Fruit fly (Drosophila melanogaster) whole organism, embryonic: ENCODE results near the gene zye.

Source experiments
- Aef1 ChIP-seq: fragments of 200-800 bp; sonication (Bioruptor generic); IDR thresholded peaks from 3 replicates; pipeline ENCODE4 v1.3.6; 2022; ENCODE audit warnings: missing biosample characterization, missing genetic modification characterization
- CG10959 ChIP-seq: fragments of 200-800 bp; sonication (Bioruptor generic); IDR thresholded peaks from 2 replicates; pipeline ENCODE4 v1.3.6; 2022; ENCODE audit warnings: missing biosample characterization, missing genetic modification characterization
- CG11696 ChIP-seq: fragments of 200-800 bp; sonication (Bioruptor generic); IDR thresholded peaks from 2 replicates; pipeline ENCODE4 v1.3.6; 2022; ENCODE audit warnings: missing biosample characterization, missing genetic modification characterization
- CG1233 ChIP-seq: fragments of 200-800 bp; sonication (Bioruptor generic); optimal IDR thresholded peaks from 4 replicates; lab custom pipeline; 2018; ENCODE audit warnings: missing biosample characterization, mild to moderate bottlenecking, missing genetic modification characterization
- CG14014 ChIP-seq: fragments of 200-800 bp; sonication (Bioruptor generic); IDR thresholded peaks from 2 replicates; pipeline ENCODE4 v1.3.6; 2022; ENCODE audit warnings: missing biosample characterization, missing genetic modification characterization
- CG14441 ChIP-seq: fragments of 200-800 bp; sonication (Bioruptor generic); IDR thresholded peaks from 2 replicates; pipeline ENCODE4 v1.3.6; 2022; ENCODE audit warnings: missing biosample characterization, missing genetic modification characterization
- CG14965 ChIP-seq: fragments of 200-800 bp; sonication (Bioruptor generic); optimal IDR thresholded peaks from 2 replicates; lab custom pipeline; 2016; ENCODE audit warnings: missing biosample characterization, missing genetic modification characterization, borderline replicate concordance
- CG15696 ChIP-seq: fragments of 200-800 bp; sonication (Bioruptor generic); optimal IDR thresholded peaks from 2 replicates; lab custom pipeline; 2019; ENCODE audit warnings: missing biosample characterization, mild to moderate bottlenecking, missing genetic modification characterization, moderate library complexity
- CG16863 ChIP-seq: fragments of 200-800 bp; sonication (Bioruptor generic); optimal IDR thresholded peaks from 3 replicates; lab custom pipeline; 2016; ENCODE audit warnings: missing biosample characterization, missing genetic modification characterization
- CG17829 ChIP-seq: fragments of 200-800 bp; optimal IDR thresholded peaks from 2 replicates; lab custom pipeline; 2019; ENCODE audit warnings: missing biosample characterization, mild to moderate bottlenecking, missing genetic modification characterization, moderate library complexity
- CG1832 ChIP-seq: fragments of 200-800 bp; sonication (Bioruptor generic); optimal IDR thresholded peaks from 2 replicates; lab custom pipeline; 2017; ENCODE audit warnings: missing biosample characterization, mild to moderate bottlenecking, missing genetic modification characterization, inconsistent platforms
- CG2712 ChIP-seq: fragments of 200-800 bp; optimal IDR thresholded peaks from 3 replicates; lab custom pipeline; 2019; ENCODE audit warnings: missing biosample characterization, mild to moderate bottlenecking, missing genetic modification characterization, moderate library complexity
- CG30403 ChIP-seq: fragments of 200-800 bp; sonication (Bioruptor generic); optimal IDR thresholded peaks from 3 replicates; lab custom pipeline; 2016; ENCODE audit warnings: missing biosample characterization, missing genetic modification characterization
- CG4328 ChIP-seq: fragments of 200-800 bp; sonication (Bioruptor generic); optimal IDR thresholded peaks from 3 replicates; lab custom pipeline; 2017; ENCODE audit warnings: missing biosample characterization, missing genetic modification reagents, missing genetic modification characterization
- CG4360 ChIP-seq: fragments of 200-800 bp; sonication (Bioruptor generic); IDR thresholded peaks from 2 replicates; pipeline ENCODE4 v1.3.6; 2022; ENCODE audit warnings: missing biosample characterization, missing genetic modification characterization
- CG5180 ChIP-seq: fragments of 200-800 bp; sonication (Bioruptor generic); optimal IDR thresholded peaks from 3 replicates; lab custom pipeline; 2017; ENCODE audit warnings: missing biosample characterization, missing genetic modification characterization, mild to moderate bottlenecking, moderate library complexity, missing genetic modification reagents
- CG5245 ChIP-seq: fragments of 200-800 bp; sonication (Bioruptor generic); optimal IDR thresholded peaks from 3 replicates; lab custom pipeline; 2016; ENCODE audit warnings: missing biosample characterization, missing genetic modification characterization
- CG6272 ChIP-seq: fragments of 200-800 bp; sonication (Bioruptor generic); IDR thresholded peaks from 2 replicates; pipeline ENCODE4 v1.3.6; 2022; ENCODE audit warnings: missing biosample characterization, missing genetic modification characterization
- CG6765 ChIP-seq: fragments of 200-800 bp; sonication (Bioruptor generic); optimal IDR thresholded peaks from 3 replicates; lab custom pipeline; 2017; ENCODE audit warnings: missing biosample characterization, mild to moderate bottlenecking, missing genetic modification characterization
- CG7786 ChIP-seq: fragments of 200-800 bp; sonication (Bioruptor generic); optimal IDR thresholded peaks from 2 replicates; lab custom pipeline; 2016; ENCODE audit warnings: missing biosample characterization, missing genetic modification characterization
- CG8281 ChIP-seq: fragments of 200-800 bp; sonication (Bioruptor generic); optimal IDR thresholded peaks from 2 replicates; lab custom pipeline; 2018; ENCODE audit warnings: missing biosample characterization, mild to moderate bottlenecking, missing genetic modification characterization, moderate library complexity
- Dbx ChIP-seq: fragments of 200-800 bp; sonication (Bioruptor generic); IDR thresholded peaks from 3 replicates; pipeline ENCODE4 v1.3.6; 2022; ENCODE audit warnings: missing biosample characterization, missing genetic modification characterization
- E2f2 ChIP-seq: fragments of 200-800 bp; sonication (Bioruptor generic); IDR thresholded peaks from 2 replicates; pipeline ENCODE4 v1.3.6; 2022; ENCODE audit warnings: missing biosample characterization, missing genetic modification characterization
- Fer3 ChIP-seq: fragments of 200-800 bp; sonication (Bioruptor generic); optimal IDR thresholded peaks from 2 replicates; lab custom pipeline; 2018; ENCODE audit warnings: missing biosample characterization, mild to moderate bottlenecking, missing genetic modification characterization, moderate library complexity
- HLHmδ ChIP-seq: fragments of 200-800 bp; sonication (Bioruptor generic); optimal IDR thresholded peaks from 2 replicates; lab custom pipeline; 2018; ENCODE audit warnings: missing biosample characterization, mild to moderate bottlenecking, missing genetic modification characterization, moderate library complexity
- HmgD ChIP-seq: fragments of 200-800 bp; sonication (Bioruptor generic); optimal IDR thresholded peaks from 3 replicates; lab custom pipeline; 2016; ENCODE audit warnings: missing biosample characterization, missing genetic modification characterization
- HmgZ ChIP-seq: fragments of 200-800 bp; sonication (Bioruptor generic); optimal IDR thresholded peaks from 2 replicates; lab custom pipeline; 2018; ENCODE audit warnings: missing biosample characterization, mild to moderate bottlenecking, missing genetic modification characterization
- Lpt ChIP-seq: fragments of >200 bp; optimal IDR thresholded peaks from 2 replicates; lab custom pipeline; 2018; ENCODE audit warnings: missing biosample characterization, missing genetic modification characterization
- Mad ChIP-seq: fragments of 200-800 bp; sonication (Bioruptor generic); optimal IDR thresholded peaks from 2 replicates; lab custom pipeline; 2016; ENCODE audit warnings: missing biosample characterization, missing genetic modification characterization
- Med ChIP-seq: fragments of 200-800 bp; sonication (Bioruptor generic); peaks from one replicate; lab custom pipeline; 2016; ENCODE audit warnings: missing biosample characterization, missing genetic modification characterization, mild to moderate bottlenecking, inconsistent platforms, moderate library complexity
- NK7.1 ChIP-seq: fragments of 200-800 bp; sonication (Bioruptor generic); optimal IDR thresholded peaks from 3 replicates; lab custom pipeline; 2016; ENCODE audit warnings: missing biosample characterization, missing genetic modification characterization
- PHDP ChIP-seq: fragments of 200-800 bp; sonication (Bioruptor generic); optimal IDR thresholded peaks from 3 replicates; lab custom pipeline; 2018; ENCODE audit warnings: missing biosample characterization, mild to moderate bottlenecking, missing genetic modification characterization, moderate library complexity
- ac ChIP-seq: fragments of 200-800 bp; sonication (Bioruptor generic); optimal IDR thresholded peaks from 3 replicates; lab custom pipeline; 2017; ENCODE audit warnings: missing biosample characterization, mild to moderate bottlenecking, missing genetic modification characterization
- ase ChIP-seq: fragments of 200-800 bp; sonication (Bioruptor generic); IDR thresholded peaks from 3 replicates; pipeline ENCODE4 v1.3.6; 2022; ENCODE audit warnings: missing biosample characterization, missing genetic modification characterization
- br ChIP-seq: fragments of >200 bp; optimal IDR thresholded peaks from 2 replicates; lab custom pipeline; 2017
- chm ChIP-seq: fragments of 200-800 bp; sonication (Bioruptor generic); IDR thresholded peaks from 2 replicates; pipeline ENCODE4 v1.3.6; 2022; ENCODE audit warnings: missing biosample characterization, missing genetic modification characterization
- croc ChIP-seq: fragments of 200-800 bp; sonication (Bioruptor generic); conservative IDR thresholded peaks from 3 replicates; pipeline ENCODE4 v1.3.6; 2022; ENCODE audit warnings: missing biosample characterization, missing genetic modification characterization
- da ChIP-seq: fragments of 200-800 bp; sonication (Bioruptor generic); optimal IDR thresholded peaks from 2 replicates; lab custom pipeline; 2016; ENCODE audit warnings: missing biosample characterization, missing genetic modification characterization
- danr ChIP-seq: fragments of 200-800 bp; sonication (Bioruptor generic); IDR thresholded peaks from 2 replicates; pipeline ENCODE4 v1.3.6; 2022; ENCODE audit warnings: missing biosample characterization, missing genetic modification characterization
- fu2 ChIP-seq: fragments of 200-800 bp; sonication (Bioruptor generic); optimal IDR thresholded peaks from 2 replicates; lab custom pipeline; 2016; ENCODE audit warnings: missing biosample characterization, missing genetic modification characterization
- gfzf ChIP-seq: fragments of 200-800 bp; sonication (Bioruptor generic); optimal IDR thresholded peaks from 2 replicates; lab custom pipeline; 2016; ENCODE audit warnings: missing biosample characterization, mild to moderate bottlenecking, missing genetic modification characterization, moderate library complexity
- lilli ChIP-seq: fragments of 200-800 bp; sonication (Bioruptor generic); optimal IDR thresholded peaks from 3 replicates; lab custom pipeline; 2016; ENCODE audit warnings: missing biosample characterization, missing genetic modification characterization
- lov ChIP-seq, 2 experiments: fragments of 200-800 bp in 1 of 2; fragments of >200 bp in 1 of 2; sonication (Bioruptor generic) in 1 of 2; IDR thresholded peaks in 1 of 2; optimal IDR thresholded peaks in 1 of 2; 2 replicates in 1 of 2; 3 replicates in 1 of 2; pipeline versions ENCODE4 v1.3.6 to Lab custom; 2017 to 2022; ENCODE audit warnings: missing biosample characterization in 1 of 2, missing genetic modification characterization in 1 of 2
- repo ChIP-seq: fragments of 200-800 bp; sonication (Bioruptor generic); optimal IDR thresholded peaks from 2 replicates; lab custom pipeline; 2016; ENCODE audit warnings: missing biosample characterization, missing genetic modification characterization
- sd ChIP-seq: fragments of 200-800 bp; sonication (Bioruptor generic); optimal IDR thresholded peaks from 3 replicates; lab custom pipeline; 2018; ENCODE audit warnings: missing biosample characterization, mild to moderate bottlenecking, missing genetic modification characterization, moderate library complexity
- sim ChIP-seq: fragments of 200-800 bp; sonication (Bioruptor generic); IDR thresholded peaks from 2 replicates; pipeline ENCODE4 v1.3.6; 2022; ENCODE audit warnings: missing biosample characterization, missing genetic modification characterization
- trem ChIP-seq: fragments of 200-800 bp; optimal IDR thresholded peaks from 3 replicates; lab custom pipeline; 2019; ENCODE audit warnings: missing biosample characterization, mild to moderate bottlenecking, missing genetic modification characterization, moderate library complexity
- twi ChIP-seq: fragments of 200-800 bp; optimal IDR thresholded peaks from 2 replicates; lab custom pipeline; 2019; ENCODE audit warnings: missing biosample characterization, mild to moderate bottlenecking, missing genetic modification characterization, moderate library complexity
- wor ChIP-seq: fragments of 200-800 bp; sonication (Bioruptor generic); IDR thresholded peaks from 2 replicates; pipeline ENCODE4 v1.3.6; 2022; ENCODE audit warnings: missing biosample characterization, missing genetic modification characterization
- zen2 ChIP-seq: fragments of 200-800 bp; sonication (Bioruptor generic); IDR thresholded peaks from 3 replicates; pipeline ENCODE4 v1.3.6; 2022; ENCODE audit warnings: missing biosample characterization, missing genetic modification characterization; ENCODE audit not compliant: partially characterized antibody

The zye gene

DNA sequence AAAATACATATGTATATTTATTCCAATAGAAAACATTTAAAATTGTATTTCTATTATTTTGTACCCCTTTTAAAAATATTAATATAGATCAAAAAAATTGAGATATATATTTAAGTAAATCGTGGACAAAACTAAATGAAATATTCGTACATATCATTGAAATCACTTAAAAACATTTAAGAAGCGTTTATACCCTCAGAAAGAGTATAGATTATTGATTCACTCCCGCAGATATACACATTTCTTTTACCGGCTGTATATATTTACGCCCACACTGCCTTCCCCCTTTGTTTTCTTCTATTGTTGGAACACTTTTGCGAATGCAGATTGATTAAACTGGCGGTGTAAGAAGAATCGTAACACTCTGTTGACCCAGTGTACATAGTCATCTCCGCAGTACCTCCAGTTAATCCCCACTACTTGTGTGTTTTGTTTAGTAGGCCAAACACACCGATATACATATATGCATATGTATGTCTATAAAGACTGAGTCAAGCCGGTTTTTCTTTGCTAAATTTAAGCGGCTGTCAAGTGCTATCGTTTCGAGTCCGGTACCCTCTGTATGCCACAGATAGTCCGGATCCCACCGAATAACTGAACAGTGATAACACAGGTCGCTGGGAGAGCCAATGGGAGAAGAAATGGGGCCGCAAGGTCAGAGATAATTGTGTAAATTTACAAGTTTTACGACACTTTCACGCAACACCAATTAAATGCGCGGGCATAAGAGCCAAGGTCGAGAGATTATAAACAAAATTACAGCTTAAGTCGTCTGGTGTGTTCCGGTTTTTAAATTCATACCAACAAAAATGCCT, 58.3 kb downstream of the zye start (continued):
- no peak for TF ChIP-seq wor (GFP tag; lab: Robert Waterston, UW)
- no peak for TF ChIP-seq CG14441
- TF ChIP-seq trem (tag; lab: Kevin White, UChicago): peak; percentile 1
- TF ChIP-seq CG11696 (GFP tag; lab: Robert Waterston, UW): 0 out of 2 replicates have a peak, but pooled peaks have one; percentile 56
- TF ChIP-seq CG4328 (GFP tag; lab: Kevin White, UChicago): peak; percentile 31
- peak; percentile 22 for TF ChIP-seq lilli (GFP tag; lab: Kevin White, UChicago)
- TF ChIP-seq CG14014 (GFP tag; lab: Robert Waterston, UW): peak; percentile 20; the same call in 1 of the 2 replicates
- TF ChIP-seq CG7786 (GFP tag; lab: Kevin White, UChicago): peak; percentile 32
- TF ChIP-seq twi (tag; lab: Kevin White, UChicago): no peak
- TF ChIP-seq fu2 (GFP tag; lab: Kevin White, UChicago): peak; percentile 12
- peak; percentile 74 for TF ChIP-seq CG16863 (GFP tag; lab: Kevin White, UChicago)
- no peak for TF ChIP-seq HmgD (GFP tag; lab: Kevin White, UChicago)
- TF ChIP-seq CG1233: peak; percentile 69
- TF ChIP-seq HLHmδ (GFP tag; lab: Kevin White, UChicago): peak; percentile 1
- peak; percentile 42 for TF ChIP-seq PHDP (tag; lab: Kevin White, UChicago)
- no peak for TF ChIP-seq croc (GFP tag; lab: Robert Waterston, UW)
- no peak for TF ChIP-seq zen2
- TF ChIP-seq Fer3 (tag; lab: Kevin White, UChicago): peak; percentile 16
- TF ChIP-seq chm (GFP tag; lab: Robert Waterston, UW): 0 out of 2 replicates have a peak, but pooled peaks have one; percentile 32
- no peak for TF ChIP-seq ase (GFP tag; lab: Robert Waterston, UW)
- 0 out of 2 replicates have a peak, but pooled peaks have one; percentile 25 for TF ChIP-seq E2f2 (GFP tag; lab: Robert Waterston, UW)

DNA sequence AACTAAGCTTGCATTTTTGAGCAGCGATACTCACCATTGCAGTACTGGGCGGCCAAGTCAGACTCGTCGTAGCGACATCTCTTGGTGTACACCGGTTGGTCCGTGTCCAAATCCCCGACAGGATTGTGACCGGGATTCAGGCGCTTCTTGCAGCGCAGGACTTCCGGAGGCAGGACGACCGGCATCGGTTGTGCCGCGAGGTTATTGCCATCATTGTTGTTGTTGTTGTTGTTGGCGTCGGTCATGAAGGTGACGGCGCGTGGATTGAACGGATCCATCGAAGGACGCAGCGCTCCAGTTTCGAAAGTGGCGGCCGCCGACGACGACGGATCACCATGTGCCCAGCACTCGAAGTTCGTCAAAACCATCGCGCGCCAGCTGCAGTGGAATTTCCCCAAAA, 59.2 kb downstream of the zye start:
- no peak for TF ChIP-seq CG2712 (tag; lab: Kevin White, UChicago)
- no peak for TF ChIP-seq Lpt
- TF ChIP-seq NK7.1 (GFP tag; lab: Kevin White, UChicago): no peak
- no peak for TF ChIP-seq sd
- TF ChIP-seq repo (GFP tag; lab: Kevin White, UChicago): no peak
- TF ChIP-seq Aef1: no peak
- TF ChIP-seq CG14965: no peak
- no peak for TF ChIP-seq danr (GFP tag; lab: Robert Waterston, UW)
- peak; percentile 21 for TF ChIP-seq da (GFP tag; lab: Kevin White, UChicago)
- TF ChIP-seq sim (GFP tag; lab: Robert Waterston, UW): no peak
- no peak for TF ChIP-seq lov (optimal IDR thresholded peaks at IDR 0.05; lab: Kevin White, UChicago)
- TF ChIP-seq lov (GFP tag; IDR thresholded peaks at IDR 0.05; lab: Robert Waterston, UW): 0 out of 3 replicates have a peak, but pooled peaks have one; percentile 50
- TF ChIP-seq CG8281 (tag; lab: Kevin White, UChicago): no peak
- no peak for TF ChIP-seq br (lab: Kevin White, UChicago)
- no peak for TF ChIP-seq CG6272
- TF ChIP-seq gfzf (GFP tag; lab: Kevin White, UChicago): no peak
- TF ChIP-seq Med (GFP tag; lab: Kevin White, UChicago): peak; percentile 68
- TF ChIP-seq CG15696 (tag; lab: Kevin White, UChicago): no peak
- TF ChIP-seq ac (GFP tag; lab: Kevin White, UChicago): no peak
- TF ChIP-seq Mad (GFP tag; lab: Kevin White, UChicago): no peak
- no peak for TF ChIP-seq CG6765 (GFP tag; lab: Kevin White, UChicago)
- TF ChIP-seq CG1832 (GFP tag; lab: Kevin White, UChicago): no peak
- TF ChIP-seq CG5180 (GFP tag; lab: Kevin White, UChicago): no peak
- peak; percentile 85 for TF ChIP-seq CG4360 (GFP tag; lab: Robert Waterston, UW)
- TF ChIP-seq CG10959 (GFP tag; lab: Robert Waterston, UW): no peak
- TF ChIP-seq CG17829 (tag; lab: Kevin White, UChicago): no peak
- no peak for TF ChIP-seq Dbx (GFP tag; lab: Robert Waterston, UW)
- no peak for TF ChIP-seq HmgZ (tag; lab: Kevin White, UChicago)
- no peak for TF ChIP-seq CG5245 (GFP tag; lab: Kevin White, UChicago)
- no peak for TF ChIP-seq CG30403 (GFP tag; lab: Kevin White, UChicago)
